Worm (Caenorhabditis elegans) whole organism, early embryonic: ENCODE measurements around the gene C47E12.13.

Experiments
- aly-1 ChIP-seq: sonication (generic microtip); optimal IDR thresholded peaks from 2 replicates; lab custom pipeline; 2016; ENCODE audit warnings: missing genetic modification characterization, missing compliant biosample characterization
- ama-1 ChIP-seq: fragments of 150-350 bp; optimal IDR thresholded peaks from 2 replicates; lab custom pipeline; 2014
- ceh-36 ChIP-seq: sonication (generic microtip); optimal IDR thresholded peaks from 2 replicates; lab custom pipeline; 2016; ENCODE audit warnings: missing genetic modification characterization, inconsistent platforms, missing compliant biosample characterization
- ets-7 ChIP-seq: sonication (generic microtip); optimal IDR thresholded peaks from 2 replicates; lab custom pipeline; 2016; ENCODE audit warnings: missing genotype, missing genetic modification characterization, missing compliant biosample characterization
- flt-1 ChIP-seq: fragments of 200-800 bp; sonication (Bioruptor generic); IDR thresholded peaks from 2 replicates; pipeline ENCODE4 v1.3.6; 2022; ENCODE audit warnings: missing genetic modification characterization, missing compliant biosample characterization
- hmbx-1 ChIP-seq: sonication (generic microtip); optimal IDR thresholded peaks from 2 replicates; lab custom pipeline; 2016; ENCODE audit warnings: mild to moderate bottlenecking, missing genetic modification characterization, missing compliant biosample characterization
- hmg-4 ChIP-seq: fragments of 200-800 bp; sonication (Bioruptor generic); optimal IDR thresholded peaks from 2 replicates; lab custom pipeline; 2018; ENCODE audit warnings: mild to moderate bottlenecking, missing genetic modification characterization, missing compliant biosample characterization
- pes-1 ChIP-seq: fragments of 200-800 bp; sonication (Bioruptor generic); IDR thresholded peaks from 2 replicates; pipeline ENCODE4 v1.3.6; 2022; ENCODE audit warnings: missing genetic modification reagents, missing genetic modification characterization, missing compliant biosample characterization
- scrt-1 ChIP-seq: fragments of 200-800 bp; sonication (Bioruptor generic); IDR thresholded peaks from 2 replicates; pipeline ENCODE4 v1.3.6; 2022; ENCODE audit warnings: missing genetic modification characterization, missing compliant biosample characterization
- sea-1 ChIP-seq: fragments of 200-800 bp; sonication (Bioruptor generic); conservative IDR thresholded peaks from 2 replicates; pipeline ENCODE4 v1.3.6; 2022; ENCODE audit warnings: missing genetic modification characterization, missing compliant biosample characterization
- tbx-11 ChIP-seq: fragments of 200-800 bp; sonication (Bioruptor generic); IDR thresholded peaks from 2 replicates; pipeline ENCODE4 v1.3.6; 2022; ENCODE audit warnings: missing genetic modification characterization, missing compliant biosample characterization
- tbx-37 ChIP-seq: fragments of 200-800 bp; sonication (Bioruptor generic); conservative IDR thresholded peaks from 2 replicates; pipeline ENCODE4 v1.3.6; 2022; ENCODE audit warnings: missing genetic modification reagents, missing genetic modification characterization, missing compliant biosample characterization
- tra-4 ChIP-seq: sonication (generic microtip); optimal IDR thresholded peaks from 2 replicates; lab custom pipeline; 2017; ENCODE audit warnings: missing genetic modification characterization, missing compliant biosample characterization

DNA sequence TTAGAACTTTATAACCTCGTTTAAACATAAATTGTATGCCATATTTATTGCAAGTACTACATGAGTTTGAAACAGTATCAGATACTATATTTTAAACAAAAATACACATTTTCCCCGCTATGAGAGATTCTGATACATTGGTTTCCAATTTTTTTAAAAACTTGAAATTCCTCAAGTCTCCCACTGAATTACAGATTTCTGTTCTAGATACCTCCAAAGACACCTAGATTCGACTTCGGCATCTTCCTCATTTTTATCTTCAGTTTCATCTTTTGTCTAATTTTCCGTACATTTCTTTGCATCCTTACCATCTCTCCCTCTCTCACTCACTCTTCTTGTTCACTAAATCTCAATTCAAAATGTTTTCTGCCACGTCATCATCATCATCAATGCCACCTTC lies 42.7 kb downstream of the C47E12.13 start, which contains the start of gene T13H10.2:
- TF ChIP-seq aly-1 (tag; lab: Kevin White, UChicago) (no peak), ets-7 (no peak), ama-1 (lab: Kevin White, UChicago) (no peak), tra-4 (tag; lab: Kevin White, UChicago) (no peak), flt-1 (no peak), hmbx-1 (tag; lab: Kevin White, UChicago) (no peak), tbx-37 (GFP tag; lab: Robert Waterston, UW) (no peak), tbx-11 (GFP tag; lab: Robert Waterston, UW) (no peak), sea-1 (GFP tag; lab: Robert Waterston, UW) (no peak), pes-1 (no peak), hmg-4 (GFP tag; lab: Kevin White, UChicago) (no peak), scrt-1 (no peak), ceh-36 (no peak)
